Worm (Caenorhabditis elegans) whole organism, L2 larva: Measurements from ENCODE around the gene pals-27.
A peak's percentile ranks its signal among the peaks of the same experiment; 100 is the strongest.

Source experiments
- C34F6.9 ChIP-seq: fragments of 150-350 bp; optimal IDR thresholded peaks from 2 replicates; lab custom pipeline; 2014; ENCODE audit warnings: missing biosample characterization, missing genetic modification characterization
- F13H6.1 ChIP-seq: sonication (generic microtip); optimal IDR thresholded peaks from 2 replicates; lab custom pipeline; 2016; ENCODE audit warnings: missing genetic modification characterization, missing compliant biosample characterization
- R02D3.7 ChIP-seq: fragments of 150-350 bp; optimal IDR thresholded peaks from 2 replicates; lab custom pipeline; 2014; ENCODE audit warnings: missing biosample characterization, missing genetic modification characterization
- Y55F3AM.14 ChIP-seq: fragments of 200-800 bp; sonication (Bioruptor generic); optimal IDR thresholded peaks from 2 replicates; lab custom pipeline; 2018; ENCODE audit warnings: mild to moderate bottlenecking, missing genetic modification characterization, missing compliant biosample characterization
- ZK546.5 ChIP-seq: sonication (generic microtip); optimal IDR thresholded peaks from 2 replicates; lab custom pipeline; 2017; ENCODE audit warnings: missing biosample characterization, missing genetic modification characterization
- alr-1 ChIP-seq: fragments of 150-350 bp; optimal IDR thresholded peaks from 2 replicates; lab custom pipeline; 2014; ENCODE audit warnings: missing biosample characterization, missing genetic modification characterization
- aly-2 ChIP-seq: fragments of 150-350 bp; optimal IDR thresholded peaks from 2 replicates; lab custom pipeline; 2014; ENCODE audit warnings: missing biosample characterization, missing genetic modification characterization
- ama-1 ChIP-seq: fragments of 150-350 bp; optimal IDR thresholded peaks from 2 replicates; lab custom pipeline; 2018; ENCODE audit warnings: inconsistent platforms
- blmp-1 ChIP-seq: sonication (generic microtip); optimal IDR thresholded peaks from 2 replicates; lab custom pipeline; 2017; ENCODE audit warnings: missing genetic modification characterization, mild to moderate bottlenecking, missing compliant biosample characterization, antibody characterized with exemption, moderate library complexity; ENCODE audit not compliant: insufficient read depth
- ceh-16 ChIP-seq: fragments of 150-350 bp; optimal IDR thresholded peaks from 2 replicates; lab custom pipeline; 2014; ENCODE audit warnings: missing biosample characterization, missing genetic modification characterization
- ceh-82 ChIP-seq: fragments of 150-350 bp; optimal IDR thresholded peaks from 2 replicates; lab custom pipeline; 2014; ENCODE audit warnings: missing biosample characterization, missing genetic modification characterization
- crh-2 ChIP-seq: sonication (generic microtip); optimal IDR thresholded peaks from 2 replicates; lab custom pipeline; 2017; ENCODE audit warnings: missing biosample characterization, missing genetic modification characterization
- dmd-4 ChIP-seq: sonication (generic microtip); optimal IDR thresholded peaks from 2 replicates; lab custom pipeline; 2017; ENCODE audit warnings: missing biosample characterization, missing genetic modification characterization
- egl-27 ChIP-seq: sonication (generic microtip); optimal IDR thresholded peaks from 3 replicates; lab custom pipeline; 2017; ENCODE audit warnings: missing biosample characterization, missing genetic modification reagents, missing genetic modification characterization
- elt-1 ChIP-seq: fragments of 150-350 bp; optimal IDR thresholded peaks from 2 replicates; lab custom pipeline; 2014; ENCODE audit warnings: missing biosample characterization, missing genetic modification characterization
- elt-3 ChIP-seq: sonication (generic microtip); optimal IDR thresholded peaks from 2 replicates; lab custom pipeline; 2017; ENCODE audit warnings: missing biosample characterization, missing genetic modification characterization
- fos-1 ChIP-seq: fragments of 150-350 bp; optimal IDR thresholded peaks from 2 replicates; lab custom pipeline; 2014; ENCODE audit warnings: missing biosample characterization, missing genetic modification characterization
- gmeb-1 ChIP-seq: fragments of 150-350 bp; optimal IDR thresholded peaks from 2 replicates; lab custom pipeline; 2014; ENCODE audit warnings: missing biosample characterization, missing genetic modification characterization
- lin-11 ChIP-seq: fragments of 150-350 bp; sonication (generic microtip); optimal IDR thresholded peaks from 2 replicates; lab custom pipeline; 2014; ENCODE audit warnings: missing biosample characterization, missing genetic modification characterization, inconsistent platforms, mixed read lengths
- lin-13 ChIP-seq: fragments of 150-350 bp; optimal IDR thresholded peaks from 2 replicates; lab custom pipeline; 2014; ENCODE audit warnings: missing biosample characterization, missing genetic modification reagents, missing genetic modification characterization
- lin-39 ChIP-seq: fragments of 150-350 bp; optimal IDR thresholded peaks from 2 replicates; lab custom pipeline; 2014; ENCODE audit warnings: missing biosample characterization, missing genetic modification reagents, missing genetic modification characterization
- lsy-2 ChIP-seq, 2 experiments: fragments of 150-350 bp in 1 of 2; sonication (generic microtip) in 1 of 2; optimal IDR thresholded peaks; 2 replicates each; lab custom pipeline; 2014 to 2017; ENCODE audit warnings: missing biosample characterization in 2 of 2, missing genetic modification characterization in 2 of 2
- mab-5 ChIP-seq: fragments of 150-350 bp; optimal IDR thresholded peaks from 2 replicates; lab custom pipeline; 2014; ENCODE audit warnings: missing biosample characterization, missing genetic modification characterization
- mbf-1 ChIP-seq: sonication (generic microtip); optimal IDR thresholded peaks from 2 replicates; lab custom pipeline; 2017; ENCODE audit warnings: missing biosample characterization, missing genetic modification characterization
- mdl-1 ChIP-seq, 2 experiments: fragments of 150-350 bp in 1 of 2; sonication (generic microtip) in 1 of 2; optimal IDR thresholded peaks; 2 replicates each; lab custom pipeline; 2017; ENCODE audit warnings: missing biosample characterization in 2 of 2, missing genetic modification characterization in 2 of 2
- nhr-10 ChIP-seq: sonication (generic microtip); optimal IDR thresholded peaks from 2 replicates; lab custom pipeline; 2017; ENCODE audit warnings: missing biosample characterization, missing genetic modification characterization
- nhr-11 ChIP-seq: fragments of 150-350 bp; optimal IDR thresholded peaks from 2 replicates; lab custom pipeline; 2014; ENCODE audit warnings: missing biosample characterization, missing genetic modification characterization
- nhr-12 ChIP-seq: fragments of 150-350 bp; optimal IDR thresholded peaks from 2 replicates; lab custom pipeline; 2014; ENCODE audit warnings: missing biosample characterization, missing genetic modification characterization
- nhr-129 ChIP-seq: fragments of 150-350 bp; optimal IDR thresholded peaks from 2 replicates; lab custom pipeline; 2014; ENCODE audit warnings: missing biosample characterization, missing genetic modification characterization
- nhr-21 ChIP-seq: fragments of 150-350 bp; optimal IDR thresholded peaks from 2 replicates; lab custom pipeline; 2014; ENCODE audit warnings: missing biosample characterization, missing genetic modification characterization
- nhr-23 ChIP-seq: fragments of 150-350 bp; optimal IDR thresholded peaks from 2 replicates; lab custom pipeline; 2014; ENCODE audit warnings: missing biosample characterization, missing genetic modification reagents, missing genetic modification characterization
- nhr-237 ChIP-seq: fragments of 150-350 bp; optimal IDR thresholded peaks from 2 replicates; lab custom pipeline; 2014; ENCODE audit warnings: missing biosample characterization, missing genetic modification characterization
- nhr-25 ChIP-seq: fragments of 150-350 bp; sonication (generic microtip); optimal IDR thresholded peaks from 3 replicates; lab custom pipeline; 2014; ENCODE audit warnings: missing biosample characterization, missing genetic modification characterization
- nhr-6 ChIP-seq: fragments of 150-350 bp; optimal IDR thresholded peaks from 2 replicates; lab custom pipeline; 2014; ENCODE audit warnings: missing biosample characterization, missing genetic modification characterization
- nhr-77 ChIP-seq: fragments of 150-350 bp; optimal IDR thresholded peaks from 2 replicates; lab custom pipeline; 2014; ENCODE audit warnings: missing biosample characterization, missing genetic modification characterization
- peb-1 ChIP-seq: fragments of 150-350 bp; optimal IDR thresholded peaks from 2 replicates; lab custom pipeline; 2014; ENCODE audit warnings: missing biosample characterization, missing genetic modification characterization
- sem-4 ChIP-seq: fragments of 150-350 bp; optimal IDR thresholded peaks from 2 replicates; lab custom pipeline; 2014; ENCODE audit warnings: missing biosample characterization, missing genetic modification reagents, missing genetic modification characterization
- skn-1 ChIP-seq: sonication (generic microtip); optimal IDR thresholded peaks from 2 replicates; lab custom pipeline; 2017; ENCODE audit warnings: missing biosample characterization, missing genetic modification characterization
- sma-3 ChIP-seq: sonication (generic microtip); optimal IDR thresholded peaks from 2 replicates; lab custom pipeline; 2016; ENCODE audit warnings: missing genetic modification reagents, missing genetic modification characterization, missing compliant biosample characterization
- sma-9 ChIP-seq, 2 experiments: fragments of 150-350 bp in 1 of 2; sonication (generic microtip) in 1 of 2; optimal IDR thresholded peaks; 2 replicates each; lab custom pipeline; 2014 to 2016; ENCODE audit warnings: missing genetic modification characterization in 2 of 2, mild to moderate bottlenecking in 1 of 2, missing biosample characterization in 1 of 2, missing compliant biosample characterization in 1 of 2, missing genetic modification reagents in 1 of 2, moderate library complexity in 1 of 2
- snpc-4 ChIP-seq: fragments of 150-350 bp; optimal IDR thresholded peaks from 2 replicates; lab custom pipeline; 2014; ENCODE audit warnings: missing biosample characterization, missing genetic modification characterization
- unc-39 ChIP-seq: fragments of 150-350 bp; optimal IDR thresholded peaks from 2 replicates; lab custom pipeline; 2014; ENCODE audit warnings: missing biosample characterization, missing genetic modification characterization
- unc-55 ChIP-seq: fragments of 150-350 bp; sonication (generic microtip); optimal IDR thresholded peaks from 3 replicates; lab custom pipeline; 2014; ENCODE audit warnings: missing biosample characterization, missing genetic modification reagents, missing genetic modification characterization
- unc-62 ChIP-seq: fragments of 150-350 bp; optimal IDR thresholded peaks from 2 replicates; lab custom pipeline; 2014; ENCODE audit warnings: missing biosample characterization, missing genetic modification reagents, missing genetic modification characterization
- zag-1 ChIP-seq: fragments of 150-350 bp; optimal IDR thresholded peaks from 2 replicates; lab custom pipeline; 2014; ENCODE audit warnings: missing biosample characterization, missing genetic modification characterization
- ztf-1 ChIP-seq: fragments of 200-800 bp; sonication (Bioruptor generic); conservative IDR thresholded peaks from 2 replicates; pipeline ENCODE4 v1.3.6; 2022; ENCODE audit warnings: missing genetic modification characterization, missing compliant biosample characterization
- ztf-11 ChIP-seq: sonication (generic microtip); optimal IDR thresholded peaks from 2 replicates; lab custom pipeline; 2017; ENCODE audit warnings: missing biosample characterization, missing genetic modification characterization
- ztf-4 ChIP-seq: fragments of 150-350 bp; optimal IDR thresholded peaks from 2 replicates; lab custom pipeline; 2014; ENCODE audit warnings: missing biosample characterization, missing genetic modification characterization

pals-27 gene

ce11 chrIII:4381343-4381742, at the start of gene pals-27:
TSS of gene pals-27 (plus strand) at chrIII:4381643.
- TF ChIP-seq lin-39 (tag; lab: Kevin White, UChicago), result no peak
- TF ChIP-seq lin-13 (GFP tag; lab: Kevin White, UChicago), result no peak
- no peak for TF ChIP-seq lsy-2 (tag; optimal IDR thresholded peaks at IDR 0.05; lab: Kevin White, UChicago)
- no peak for TF ChIP-seq nhr-237 (tag; lab: Kevin White, UChicago)
- no peak for TF ChIP-seq F13H6.1 (tag; lab: Kevin White, UChicago)
- TF ChIP-seq Y55F3AM.14 (GFP tag; lab: Kevin White, UChicago), result no peak
- TF ChIP-seq lin-11 (tag; lab: Kevin White, UChicago), result no peak
- TF ChIP-seq crh-2, result no peak
- no peak for TF ChIP-seq nhr-129
- no peak for TF ChIP-seq peb-1
- no peak for TF ChIP-seq dmd-4 (tag; lab: Kevin White, UChicago)
- TF ChIP-seq ztf-11 (tag; lab: Kevin White, UChicago), result no peak
- TF ChIP-seq egl-27 (tag; lab: Kevin White, UChicago), result no peak
- no peak for TF ChIP-seq alr-1
- no peak for TF ChIP-seq sma-3 (GFP tag; lab: Kevin White, UChicago)
- no peak for TF ChIP-seq gmeb-1 (tag; lab: Kevin White, UChicago)
- TF ChIP-seq unc-39 (tag; lab: Kevin White, UChicago), result no peak

- no peak for TF ChIP-seq ceh-82 (tag; lab: Kevin White, UChicago)
- TF ChIP-seq blmp-1, result no peak
- TF ChIP-seq nhr-77 (tag; lab: Kevin White, UChicago), result no peak
- TF ChIP-seq ama-1 (lab: Kevin White, UChicago), result no peak
- peak; percentile 75 for TF ChIP-seq C34F6.9
- TF ChIP-seq egl-27 (tag; lab: Kevin White, UChicago), result no peak
- TF ChIP-seq ztf-11 (tag; lab: Kevin White, UChicago), result no peak
- no peak for TF ChIP-seq ztf-1 (GFP tag; lab: Robert Waterston, UW)
- peak; percentile 47 for TF ChIP-seq crh-2
- TF ChIP-seq unc-39 (tag; lab: Kevin White, UChicago), result no peak
- no peak for TF ChIP-seq elt-3 (tag; lab: Kevin White, UChicago)
- peak; percentile 34 for TF ChIP-seq snpc-4 (tag; lab: Kevin White, UChicago)
- peak; percentile 39 for TF ChIP-seq sma-9 (GFP tag; optimal IDR thresholded peaks at IDR 0.05; lab: Kevin White, UChicago)
- no peak for TF ChIP-seq sma-9 (tag; optimal IDR thresholded peaks at IDR 0.05; lab: Kevin White, UChicago)
- TF ChIP-seq mdl-1 (tag; optimal IDR thresholded peaks at IDR 0.05; lab: Kevin White, UChicago), result no peak
- TF ChIP-seq fos-1 (tag; lab: Kevin White, UChicago), result no peak
- no peak for TF ChIP-seq nhr-6
- TF ChIP-seq R02D3.7 (tag; lab: Kevin White, UChicago), result no peak
- peak in 1 of 2 experiments; percentile 65 for TF ChIP-seq lsy-2 (tag; optimal IDR thresholded peaks at IDR 0.05; lab: Kevin White, UChicago)
- no peak for TF ChIP-seq nhr-23
- TF ChIP-seq Y55F3AM.14 (GFP tag; lab: Kevin White, UChicago), result no peak
- TF ChIP-seq nhr-11 (tag; lab: Kevin White, UChicago), result no peak
- peak; percentile 73 for TF ChIP-seq unc-55
- TF ChIP-seq nhr-129, result peak; percentile 3
- TF ChIP-seq zag-1, result no peak
- no peak for TF ChIP-seq alr-1
- TF ChIP-seq peb-1, result no peak
- peak; percentile 3 for TF ChIP-seq sma-3 (GFP tag; lab: Kevin White, UChicago)
- TF ChIP-seq nhr-237 (tag; lab: Kevin White, UChicago), result no peak
- TF ChIP-seq dmd-4 (tag; lab: Kevin White, UChicago), result no peak
- no peak for TF ChIP-seq nhr-21 (tag; lab: Kevin White, UChicago)
- no peak for TF ChIP-seq mbf-1
- no peak for TF ChIP-seq elt-1 (tag; lab: Kevin White, UChicago)
- TF ChIP-seq sem-4 (tag; lab: Kevin White, UChicago), result no peak
- TF ChIP-seq lin-13 (GFP tag; lab: Kevin White, UChicago), result peak; percentile 26
- TF ChIP-seq lin-11 (tag; lab: Kevin White, UChicago), result no peak
- no peak for TF ChIP-seq lin-39 (tag; lab: Kevin White, UChicago)
- no peak for TF ChIP-seq ZK546.5 (tag; lab: Kevin White, UChicago)
- peak; percentile 16 for TF ChIP-seq F13H6.1 (tag; lab: Kevin White, UChicago)
- no peak for TF ChIP-seq nhr-25 (tag; lab: Kevin White, UChicago)
- TF ChIP-seq nhr-12 (tag; lab: Kevin White, UChicago), result no peak
- peak; percentile 38 for TF ChIP-seq gmeb-1 (tag; lab: Kevin White, UChicago)
- no peak for TF ChIP-seq nhr-10 (tag; lab: Kevin White, UChicago)
- no peak for TF ChIP-seq ztf-4 (tag; lab: Kevin White, UChicago)
- TF ChIP-seq ceh-16 (tag; lab: Kevin White, UChicago), result no peak
- TF ChIP-seq skn-1 (tag; lab: Kevin White, UChicago), result no peak
- no peak for TF ChIP-seq mab-5 (tag; lab: Kevin White, UChicago)
- no peak for TF ChIP-seq aly-2 (tag; lab: Kevin White, UChicago)
- no peak for TF ChIP-seq unc-62
These were observed 48.9 kb upstream of the pals-27 start, which contains the start of gene cdk-12 for ce11 chrIII:4332543-4333042. TSS of gene cdk-12 (plus strand) at chrIII:4332992.
